Worm (Caenorhabditis elegans) whole organism, midembryonic: ENCODE measurements around the gene swsn-4.

Experiments
- cog-1 ChIP-seq: sonication (generic microtip); optimal IDR thresholded peaks from 2 replicates; lab custom pipeline; 2016; ENCODE audit warnings: missing genetic modification characterization, missing compliant biosample characterization
- flt-1 ChIP-seq: fragments of 200-800 bp; sonication (Bioruptor generic); IDR thresholded peaks from 2 replicates; pipeline ENCODE4 v1.3.6; 2022; ENCODE audit warnings: missing genetic modification characterization, missing compliant biosample characterization
- klf-2 ChIP-seq: fragments of 200-800 bp; sonication (Bioruptor generic); conservative IDR thresholded peaks from 2 replicates; pipeline ENCODE4 v1.3.6; 2022; ENCODE audit warnings: missing genetic modification reagents, missing genetic modification characterization, missing compliant biosample characterization
- med-1 ChIP-seq: sonication (generic microtip); optimal IDR thresholded peaks from 2 replicates; lab custom pipeline; 2017; ENCODE audit warnings: missing genetic modification characterization, mild to moderate bottlenecking, missing compliant biosample characterization, antibody characterized with exemption, missing genetic modification reagents; ENCODE audit not compliant: insufficient read depth
- ref-1 ChIP-seq: fragments of 200-800 bp; sonication (Bioruptor generic); conservative IDR thresholded peaks from 2 replicates; pipeline ENCODE4 v1.3.6; 2022; ENCODE audit warnings: missing genetic modification reagents, missing genetic modification characterization, missing compliant biosample characterization
- tab-1 ChIP-seq: fragments of 200-800 bp; sonication (Bioruptor generic); IDR thresholded peaks from 2 replicates; pipeline ENCODE4 v1.3.6; 2022; ENCODE audit warnings: missing genetic modification characterization, missing compliant biosample characterization
- ztf-29 ChIP-seq: fragments of 200-800 bp; sonication (Bioruptor generic); IDR thresholded peaks from 2 replicates; pipeline ENCODE4 v1.3.6; 2022; ENCODE audit warnings: missing genetic modification reagents, missing genetic modification characterization, missing compliant biosample characterization

DNA sequence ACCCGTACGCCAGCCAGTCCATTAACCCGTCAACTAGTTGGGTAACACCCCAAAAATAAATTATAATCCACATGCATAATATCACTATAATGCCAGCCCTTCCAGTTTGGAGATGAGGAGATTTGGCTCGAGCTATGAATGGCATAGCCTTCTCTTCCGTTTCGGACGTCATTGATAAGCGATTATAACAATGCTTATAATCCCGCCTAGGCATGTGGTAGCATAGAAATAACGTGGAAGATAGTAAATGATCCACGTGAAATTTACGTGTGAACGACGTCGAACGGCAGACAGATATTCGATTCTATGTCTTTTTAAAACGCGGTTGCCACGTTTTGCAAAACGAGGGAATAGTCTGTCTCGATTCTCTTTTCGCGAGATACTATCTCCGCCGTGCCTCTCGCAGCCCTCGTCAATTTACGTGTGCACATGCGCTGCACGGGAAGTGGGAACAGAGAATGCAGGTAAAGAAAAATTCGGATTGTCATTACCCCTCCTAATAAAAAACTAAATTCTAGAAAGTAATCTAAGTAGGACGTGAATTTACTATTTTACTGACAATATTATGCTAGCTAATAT lies 23.1 kb downstream of the swsn-4 start:
- TF ChIP-seq ref-1 (GFP tag; lab: Robert Waterston, UW) = no peak
- TF ChIP-seq ztf-29 (GFP tag; lab: Robert Waterston, UW) = no peak
- TF ChIP-seq flt-1 (GFP tag; lab: Robert Waterston, UW) = 0 out of 2 replicates have a peak, but pooled peaks have one; percentile 7
- no peak for TF ChIP-seq tab-1
- no peak for TF ChIP-seq klf-2 (GFP tag; lab: Robert Waterston, UW)
- no peak for TF ChIP-seq med-1 (GFP tag; lab: Kevin White, UChicago)
- TF ChIP-seq cog-1 (tag; lab: Kevin White, UChicago) = no peak
